Worm (Caenorhabditis elegans): ENCODE measurements around the gene nyn-3.

nyn-3 gene

DNA sequence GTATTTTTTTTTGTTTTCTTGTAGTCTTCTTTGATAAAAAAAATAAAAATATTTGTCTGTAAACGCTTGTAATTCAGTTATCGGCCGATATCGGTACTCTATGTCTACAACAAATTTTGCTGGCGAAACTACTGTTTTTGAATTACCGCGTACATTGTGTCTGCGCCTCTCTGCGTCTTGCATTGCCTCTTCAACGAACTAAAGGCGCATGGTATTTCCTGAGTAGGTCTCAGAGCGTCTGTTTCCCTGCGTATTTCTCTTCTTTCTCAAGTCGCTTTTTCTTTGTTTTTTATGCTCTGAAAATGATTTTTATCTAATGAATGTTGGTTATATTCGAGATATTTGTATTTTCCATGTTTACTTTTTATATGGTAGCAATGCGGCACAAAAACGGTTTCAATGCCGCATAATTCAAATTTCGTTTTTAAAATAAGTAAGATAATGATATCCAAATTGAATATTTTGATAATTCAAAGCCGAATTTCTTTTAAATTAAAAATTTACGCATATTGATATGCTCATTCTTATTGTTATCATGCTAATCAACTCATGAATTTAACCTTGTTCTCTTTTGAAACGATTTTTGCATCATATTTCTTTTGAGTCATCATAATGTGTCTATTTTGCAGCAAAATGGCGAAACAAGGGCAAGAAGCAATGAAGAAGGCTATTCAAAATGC, 41.5 kb downstream of the nyn-3 start, which contains the start of gene phb-2:
Gene phb-2, plus strand, starts transcription at position 630 of the 680 bp plus-strand sequence.
- TF ChIP-seq ham-2 (GFP tag; optimal IDR thresholded peaks at IDR 0.05) (no peak), flh-1 (GFP tag; optimal IDR thresholded peaks at IDR 0.05) (no peak), cnd-1 (tag; optimal IDR thresholded peaks at IDR 0.05) (no peak), ceh-83 (GFP tag; optimal IDR thresholded peaks at IDR 0.05) (no peak), elt-3 (tag; optimal IDR thresholded peaks at IDR 0.05) (no peak), M03D4.4 (tag; optimal IDR thresholded peaks at IDR 0.05) (no peak), ceh-39 (tag; optimal IDR thresholded peaks at IDR 0.05) (peak; percentile 20), blmp-1 (tag; optimal IDR thresholded peaks at IDR 0.05) (no peak), unc-62 (GFP tag; optimal IDR thresholded peaks at IDR 0.05) (peak; percentile 32), drap-1 (GFP tag; optimal IDR thresholded peaks at IDR 0.05) (no peak), ceh-43 (GFP tag; optimal IDR thresholded peaks at IDR 0.05) (no peak), nhr-2 (tag; optimal IDR thresholded peaks at IDR 0.05) (peak; percentile 11), nhr-12 (tag; optimal IDR thresholded peaks at IDR 0.05) (no peak), nhr-76 (tag; optimal IDR thresholded peaks at IDR 0.05) (no peak), unc-39 (tag; optimal IDR thresholded peaks at IDR 0.05) (no peak), bed-3 (GFP tag; optimal IDR thresholded peaks at IDR 0.05) (no peak), ces-1 (GFP tag; optimal IDR thresholded peaks at IDR 0.05) (peak; percentile 24), elt-1 (tag; optimal IDR thresholded peaks at IDR 0.05; ENCODE audit: borderline replicate concordance, insufficient read depth) (no peak), lsy-2 (tag; optimal IDR thresholded peaks at IDR 0.05) (peak; percentile 81), snpc-4 (tag; optimal IDR thresholded peaks at IDR 0.05) (no peak), sptf-1 (tag; optimal IDR thresholded peaks at IDR 0.05) (peak; percentile 37), lin-32 (GFP tag; optimal IDR thresholded peaks at IDR 0.05) (no peak), nhr-28 (tag; optimal IDR thresholded peaks at IDR 0.05) (no peak), mep-1 (tag; optimal IDR thresholded peaks at IDR 0.05) (peak; percentile 81), ztf-11 (tag; optimal IDR thresholded peaks at IDR 0.05) (no peak), tbx-8 (GFP tag; optimal IDR thresholded peaks at IDR 0.05) (no peak), pha-4 (tag; optimal IDR thresholded peaks at IDR 0.05) (peak; percentile 92), mls-2 (tag; optimal IDR thresholded peaks at IDR 0.05) (no peak), sem-2 (GFP tag; optimal IDR thresholded peaks at IDR 0.05) (no peak), lin-13 (tag; optimal IDR thresholded peaks at IDR 0.05) (no peak), mab-5 (tag; optimal IDR thresholded peaks at IDR 0.05) (no peak), zip-8 (tag; optimal IDR thresholded peaks at IDR 0.05) (no peak), nhr-237 (tag; optimal IDR thresholded peaks at IDR 0.05) (peak; percentile 81), hlh-1 (tag; optimal IDR thresholded peaks at IDR 0.05) (peak; percentile 56), unc-120 (tag; optimal IDR thresholded peaks at IDR 0.05; ENCODE audit: poor library complexity, severe bottlenecking) (peak; percentile 60)

DNA sequence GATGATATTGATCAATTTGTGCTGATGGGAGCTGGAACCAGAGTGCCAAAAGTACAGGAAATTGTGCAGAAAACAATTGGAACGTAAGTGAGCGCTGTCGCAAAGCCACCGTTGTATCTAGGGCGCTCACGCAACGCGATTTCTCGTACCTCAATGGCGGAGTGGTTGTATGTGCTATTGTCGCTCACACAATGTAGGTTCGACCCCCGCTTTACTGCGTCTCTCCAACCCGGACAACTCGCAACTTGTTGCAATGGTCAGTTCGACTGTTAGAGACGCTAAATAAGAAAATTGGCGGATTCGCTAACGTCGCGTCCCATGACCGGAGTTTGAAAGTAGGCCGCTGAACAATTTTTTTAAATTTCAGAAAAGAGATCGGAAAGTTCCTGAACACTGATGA, 43.9 kb downstream of the nyn-3 start:
- TF ChIP-seq nhr-28 (tag; optimal IDR thresholded peaks at IDR 0.05) (no peak), ceh-83 (GFP tag; optimal IDR thresholded peaks at IDR 0.05) (peak; percentile 93), ceh-39 (tag; optimal IDR thresholded peaks at IDR 0.05) (no peak), cnd-1 (tag; optimal IDR thresholded peaks at IDR 0.05) (peak; percentile 90), nhr-237 (tag; optimal IDR thresholded peaks at IDR 0.05) (no peak), ceh-43 (GFP tag; optimal IDR thresholded peaks at IDR 0.05) (peak; percentile 74), lin-13 (tag; optimal IDR thresholded peaks at IDR 0.05) (peak; percentile 50), ztf-11 (tag; optimal IDR thresholded peaks at IDR 0.05) (no peak), unc-62 (GFP tag; optimal IDR thresholded peaks at IDR 0.05) (no peak), ham-2 (GFP tag; optimal IDR thresholded peaks at IDR 0.05) (peak; percentile 79), unc-39 (tag; optimal IDR thresholded peaks at IDR 0.05) (peak; percentile 35), mep-1 (tag; optimal IDR thresholded peaks at IDR 0.05) (peak; percentile 23), flh-1 (GFP tag; optimal IDR thresholded peaks at IDR 0.05) (no peak), lsy-2 (tag; optimal IDR thresholded peaks at IDR 0.05) (no peak), hlh-1 (tag; optimal IDR thresholded peaks at IDR 0.05) (peak; percentile 12), lin-32 (GFP tag; optimal IDR thresholded peaks at IDR 0.05) (peak; percentile 89), pha-4 (tag; optimal IDR thresholded peaks at IDR 0.05) (peak; percentile 65), drap-1 (GFP tag; optimal IDR thresholded peaks at IDR 0.05) (peak; percentile 88), blmp-1 (tag; optimal IDR thresholded peaks at IDR 0.05) (no peak), sptf-1 (tag; optimal IDR thresholded peaks at IDR 0.05) (peak; percentile 92), mls-2 (tag; optimal IDR thresholded peaks at IDR 0.05) (peak; percentile 91), nhr-12 (tag; optimal IDR thresholded peaks at IDR 0.05) (no peak), sem-2 (GFP tag; optimal IDR thresholded peaks at IDR 0.05) (peak; percentile 85), unc-120 (tag; optimal IDR thresholded peaks at IDR 0.05; ENCODE audit: poor library complexity, severe bottlenecking) (peak; percentile 82), elt-3 (tag; optimal IDR thresholded peaks at IDR 0.05) (no peak), nhr-2 (tag; optimal IDR thresholded peaks at IDR 0.05) (no peak), tbx-8 (GFP tag; optimal IDR thresholded peaks at IDR 0.05) (peak; percentile 91), mab-5 (tag; optimal IDR thresholded peaks at IDR 0.05) (no peak), nhr-76 (tag; optimal IDR thresholded peaks at IDR 0.05) (no peak), zip-8 (tag; optimal IDR thresholded peaks at IDR 0.05) (no peak), elt-1 (tag; optimal IDR thresholded peaks at IDR 0.05; ENCODE audit: borderline replicate concordance, insufficient read depth) (no peak), ces-1 (GFP tag; optimal IDR thresholded peaks at IDR 0.05) (no peak), snpc-4 (tag; optimal IDR thresholded peaks at IDR 0.05) (no peak), bed-3 (GFP tag; optimal IDR thresholded peaks at IDR 0.05) (peak; percentile 61), M03D4.4 (tag; optimal IDR thresholded peaks at IDR 0.05) (peak; percentile 88)

All from whole organism, mixed stage, embryonic.